Worm (Caenorhabditis elegans): ENCODE data around the gene ZK546.4.
"Not testable (repeated sequence)": the region's sequence is repeated elsewhere in the genome, so short reads cannot be mapped to it uniquely, and the experiment has no call there.

ZK546.4 gene

DNA sequence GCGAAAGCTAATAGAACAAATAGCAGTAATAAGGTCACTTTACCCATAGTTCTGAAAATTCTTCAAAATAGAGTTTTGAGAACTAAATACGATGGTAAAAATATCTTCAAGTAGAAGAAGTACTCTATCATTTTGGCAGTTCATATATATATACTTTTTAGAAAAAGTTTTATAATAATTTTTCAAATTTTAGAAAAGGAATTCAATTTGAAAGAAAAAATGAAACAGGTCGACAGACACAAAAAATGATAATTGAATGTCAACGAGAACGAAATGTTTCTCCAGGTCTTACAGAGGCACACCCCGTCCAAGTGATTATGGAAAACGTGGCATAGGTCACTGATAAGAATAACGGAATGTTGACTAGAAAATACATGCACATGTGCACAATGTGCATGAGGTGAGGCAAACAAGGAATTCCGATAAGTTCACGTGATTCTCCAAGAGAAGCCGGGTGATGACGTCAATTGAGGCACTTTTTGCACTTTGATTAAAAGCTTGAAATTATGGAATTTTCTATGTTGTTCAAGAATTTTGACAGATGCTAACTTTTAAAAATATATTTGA lies 12.6 kb upstream of the ZK546.4 start, which contains the start of gene aagr-2 (continued):
- TF ChIP-seq ZK546.5 (tag; optimal IDR thresholded peaks at IDR 0.05) (no peak), R02D3.7 (tag; optimal IDR thresholded peaks at IDR 0.05) (no peak)

ce11 chrII:4931286-4931685 lies 6.6 kb upstream of the ZK546.4 start:
- no peak for TF ChIP-seq ama-1 (optimal IDR thresholded peaks at IDR 0.05)
- no peak for TF ChIP-seq C34F6.9 (tag; optimal IDR thresholded peaks at IDR 0.05)
- TF ChIP-seq snpc-4 (tag; optimal IDR thresholded peaks at IDR 0.05), result no peak
- TF ChIP-seq sem-4 (tag; optimal IDR thresholded peaks at IDR 0.05), result no peak
- TF ChIP-seq unc-39 (tag; optimal IDR thresholded peaks at IDR 0.05), result no peak
- TF ChIP-seq ceh-16 (tag; optimal IDR thresholded peaks at IDR 0.05), result no peak

DNA sequence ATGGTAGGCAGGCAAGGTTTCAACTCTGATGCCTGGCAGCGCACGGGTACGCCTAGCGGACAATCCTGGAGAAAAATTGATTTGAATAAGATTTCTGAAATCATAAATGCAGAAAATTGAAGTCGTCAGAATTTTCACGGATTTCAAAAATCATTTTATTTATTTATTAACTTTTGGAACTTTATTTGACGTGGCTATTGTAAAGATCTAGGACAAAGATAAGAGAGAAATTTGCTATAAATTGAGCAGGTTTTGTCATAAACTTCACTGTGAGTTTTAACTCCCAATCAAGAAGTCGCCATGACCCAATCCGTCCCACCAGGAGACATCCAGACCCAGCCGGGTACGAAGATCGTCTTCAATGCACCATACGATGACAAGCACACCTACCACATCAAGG lies 5.1 kb upstream of the ZK546.4 start, which contains the start of gene msp-152:
Gene msp-152, plus strand, starts transcription at position 301 of the 400 bp plus-strand sequence.
- TF ChIP-seq nhr-10, nhr-237, egl-27 (tag; optimal IDR thresholded peaks at IDR 0.05): not testable (repeated sequence)

DNA sequence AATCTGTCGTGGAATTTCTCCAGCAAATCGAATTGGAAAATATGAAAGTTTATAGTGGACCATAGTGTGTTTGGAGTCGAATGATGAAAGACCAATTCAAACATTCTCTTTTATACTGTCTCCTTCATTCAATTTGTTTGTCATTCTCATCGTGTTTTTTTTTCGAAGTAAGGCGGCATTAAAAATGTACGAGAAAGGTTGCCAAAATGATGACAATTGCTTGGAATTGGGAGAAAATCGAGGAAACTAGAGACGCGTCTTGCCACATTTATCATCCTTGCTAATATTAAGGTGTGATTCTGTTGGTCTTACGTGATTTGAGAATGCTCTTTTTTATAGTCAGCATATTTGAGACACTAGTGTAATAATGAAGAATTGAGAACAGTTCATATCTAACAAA lies 2.9 kb upstream of the ZK546.4 start, which contains the start of gene gst-30:
Gene gst-30, minus strand, starts transcription at position 101 of the 400 bp plus-strand sequence.
- TF ChIP-seq nhr-129 (tag; optimal IDR thresholded peaks at IDR 0.05), result no peak
- no peak for TF ChIP-seq nhr-23 (tag; optimal IDR thresholded peaks at IDR 0.05)
- TF ChIP-seq gmeb-1 (tag; optimal IDR thresholded peaks at IDR 0.05), result no peak

DNA sequence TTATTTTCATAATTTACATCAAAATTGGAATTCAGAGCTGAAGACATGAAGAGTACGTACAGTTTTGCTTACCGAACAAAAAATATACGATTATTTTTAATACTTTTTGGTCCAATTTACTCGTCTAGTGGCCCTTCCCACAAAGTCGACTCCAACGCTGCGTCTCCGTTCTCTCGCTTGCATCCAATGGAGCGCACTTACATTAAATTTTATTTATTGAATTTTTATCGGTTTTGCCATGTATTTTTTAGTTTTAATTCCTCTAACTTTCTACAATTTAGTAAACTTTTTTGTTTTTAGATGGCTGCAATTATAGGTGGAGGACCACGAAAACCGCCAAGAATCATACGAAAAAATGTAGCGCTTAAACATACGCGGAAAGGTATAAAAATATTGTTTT lies 2.3 kb upstream of the ZK546.4 start, which contains the start of gene ZK546.5:
Gene ZK546.5, plus strand, starts transcription at position 301 of the 400 bp plus-strand sequence.
- TF ChIP-seq egl-27 (tag; optimal IDR thresholded peaks at IDR 0.05) (no peak), C34F6.9 (tag; optimal IDR thresholded peaks at IDR 0.05) (peak; percentile 34), unc-39 (tag; optimal IDR thresholded peaks at IDR 0.05) (no peak), unc-55 (GFP tag; optimal IDR thresholded peaks at IDR 0.05) (peak; percentile 18), blmp-1 (tag; optimal IDR thresholded peaks at IDR 0.05; ENCODE audit: insufficient read depth) (no peak)

DNA sequence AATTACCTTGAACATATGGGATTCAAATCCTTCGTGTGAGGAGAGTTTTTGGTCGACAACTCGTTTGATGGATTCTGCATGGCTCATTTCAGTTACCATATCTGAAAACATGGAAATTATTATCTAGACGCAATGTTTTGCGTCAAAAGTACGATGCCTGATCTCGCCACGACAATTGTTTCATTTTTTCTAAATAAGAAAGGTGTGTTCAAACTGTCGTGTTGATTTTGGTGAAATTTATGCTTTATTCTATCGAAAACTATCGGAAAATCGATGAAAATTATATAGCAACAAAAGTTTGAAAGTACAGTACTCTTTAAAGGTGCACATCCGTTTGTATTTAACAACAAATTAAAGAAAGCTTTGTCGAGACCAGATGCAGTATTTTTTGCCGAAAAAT lies 3.2 kb downstream of the ZK546.4 start, which contains the start of gene cblc-1:
Gene cblc-1, minus strand, starts transcription at position 101 of the 400 bp plus-strand sequence.
- TF ChIP-seq aly-2 (tag; optimal IDR thresholded peaks at IDR 0.05), result no peak
- no peak for TF ChIP-seq unc-55 (GFP tag; optimal IDR thresholded peaks at IDR 0.05)
- TF ChIP-seq ztf-11 (tag; optimal IDR thresholded peaks at IDR 0.05), result no peak
- no peak for TF ChIP-seq lin-11 (tag; optimal IDR thresholded peaks at IDR 0.05)
- no peak for TF ChIP-seq nhr-237 (tag; optimal IDR thresholded peaks at IDR 0.05)
- no peak for TF ChIP-seq nhr-6 (tag; optimal IDR thresholded peaks at IDR 0.05)
- no peak for TF ChIP-seq C34F6.9 (tag; optimal IDR thresholded peaks at IDR 0.05)
- TF ChIP-seq dmd-4 (tag; optimal IDR thresholded peaks at IDR 0.05), result no peak
- no peak for TF ChIP-seq Y55F3AM.14 (GFP tag; optimal IDR thresholded peaks at IDR 0.05)
- no peak for TF ChIP-seq nhr-23 (tag; optimal IDR thresholded peaks at IDR 0.05)
- TF ChIP-seq mdl-1 (tag; optimal IDR thresholded peaks at IDR 0.05), result no peak
- TF ChIP-seq fos-1 (tag; optimal IDR thresholded peaks at IDR 0.05), result no peak
- TF ChIP-seq ceh-82 (tag; optimal IDR thresholded peaks at IDR 0.05), result no peak

DNA sequence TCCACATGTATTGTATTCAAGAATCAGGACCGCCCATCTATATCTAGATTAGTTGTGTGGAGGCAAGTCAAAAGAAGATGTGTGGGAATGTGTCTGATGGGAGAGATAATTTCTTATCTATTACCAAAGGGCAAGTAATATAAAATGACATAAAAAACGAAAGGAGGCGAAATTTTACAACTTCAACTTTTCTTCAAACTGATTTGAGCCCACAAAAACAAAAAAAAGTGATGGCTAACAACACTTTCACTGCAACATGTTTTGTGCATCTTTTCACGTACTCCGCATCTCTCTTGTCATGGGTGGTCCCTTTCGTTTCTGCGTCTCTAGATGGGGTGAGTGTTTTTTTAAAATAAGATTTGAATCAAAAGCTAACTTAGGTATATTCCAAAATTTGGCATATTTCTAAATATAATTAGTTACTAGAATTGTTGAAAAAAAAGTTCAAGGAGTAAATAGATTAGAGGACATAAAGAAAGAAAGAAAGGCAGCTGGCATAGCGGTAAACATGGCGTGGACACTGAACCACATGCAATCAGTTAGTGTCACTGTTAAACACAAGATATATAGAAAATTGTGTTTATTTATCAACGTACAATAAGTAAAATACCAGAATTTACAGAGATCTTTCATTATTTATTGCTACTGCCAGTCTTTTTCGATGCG lies 3.8 kb downstream of the ZK546.4 start, which contains the start of gene ZK546.19:
Gene ZK546.19, plus strand, starts transcription at position 186 of the 666 bp plus-strand sequence.
- TF ChIP-seq ceh-16 (tag; optimal IDR thresholded peaks at IDR 0.05), result peak; percentile 36
- peak; percentile 18 for TF ChIP-seq sem-4 (tag; optimal IDR thresholded peaks at IDR 0.05)
- TF ChIP-seq nhr-129 (tag; optimal IDR thresholded peaks at IDR 0.05), result peak; percentile 64
- peak; percentile 7 for TF ChIP-seq fos-1 (tag; optimal IDR thresholded peaks at IDR 0.05)
- TF ChIP-seq mbf-1 (tag; optimal IDR thresholded peaks at IDR 0.05), result no peak
- no peak for TF ChIP-seq Y55F3AM.14 (GFP tag; optimal IDR thresholded peaks at IDR 0.05)
- peak; percentile 59 for TF ChIP-seq C34F6.9 (tag; optimal IDR thresholded peaks at IDR 0.05)
- TF ChIP-seq elt-1 (tag; optimal IDR thresholded peaks at IDR 0.05), result peak; percentile 94
- TF ChIP-seq snpc-4 (tag; optimal IDR thresholded peaks at IDR 0.05), result no peak
- peak; percentile 3 for TF ChIP-seq nhr-23 (tag; optimal IDR thresholded peaks at IDR 0.05)
- TF ChIP-seq crh-2 (tag; optimal IDR thresholded peaks at IDR 0.05), result peak; percentile 2
- TF ChIP-seq aly-2 (tag; optimal IDR thresholded peaks at IDR 0.05), result no peak
- peak in 1 of 2 experiments; percentile 43 for TF ChIP-seq lsy-2 (tag; optimal IDR thresholded peaks at IDR 0.05)
- TF ChIP-seq unc-55 (GFP tag; optimal IDR thresholded peaks at IDR 0.05), result peak; percentile 7
- TF ChIP-seq ztf-11 (tag; optimal IDR thresholded peaks at IDR 0.05), result no peak
- no peak for TF ChIP-seq dmd-4 (tag; optimal IDR thresholded peaks at IDR 0.05)
- TF ChIP-seq sma-9 (GFP tag; optimal IDR thresholded peaks at IDR 0.05), result peak; percentile 32
- no peak for TF ChIP-seq sma-9 (tag; optimal IDR thresholded peaks at IDR 0.05)
